Fruit fly (Drosophila melanogaster) whole organism, embryonic: ENCODE results near the gene wtrw.

Experiments used
- Atf6 ChIP-seq: fragments of 200-800 bp; sonication (Bioruptor generic); IDR thresholded peaks from 2 replicates; pipeline ENCODE4 v1.3.6; 2022; ENCODE audit warnings: missing biosample characterization, missing genetic modification characterization
- Awh ChIP-seq: fragments of 200-800 bp; sonication (Bioruptor generic); IDR thresholded peaks from 2 replicates; pipeline ENCODE4, ENCODE4 v1.3.6; 2022; ENCODE audit warnings: missing biosample characterization, missing genetic modification characterization
- CG10267 ChIP-seq: fragments of 200-800 bp; sonication (Bioruptor generic); optimal IDR thresholded peaks from 2 replicates; lab custom pipeline; 2018; ENCODE audit warnings: missing biosample characterization, mild to moderate bottlenecking, missing genetic modification characterization, moderate library complexity
- CG10321 ChIP-seq: fragments of 200-800 bp; sonication (Bioruptor generic); IDR thresholded peaks from 2 replicates; pipeline ENCODE4 v1.3.6; 2022; ENCODE audit warnings: missing biosample characterization, missing genetic modification characterization
- CG11247 ChIP-seq: fragments of 200-800 bp; sonication (Bioruptor generic); IDR thresholded peaks from 2 replicates; pipeline ENCODE4 v1.3.6; 2022; ENCODE audit warnings: missing biosample characterization, missing genetic modification characterization
- CG11723 ChIP-seq: fragments of 200-800 bp; sonication (Bioruptor generic); optimal IDR thresholded peaks from 2 replicates; lab custom pipeline; 2017; ENCODE audit warnings: missing biosample characterization, mild to moderate bottlenecking, missing genetic modification characterization
- CG13775 ChIP-seq: fragments of 200-800 bp; sonication (Bioruptor generic); optimal IDR thresholded peaks from 3 replicates; lab custom pipeline; 2017; ENCODE audit warnings: missing biosample characterization, mild to moderate bottlenecking, missing genetic modification characterization
- CG13894 ChIP-seq: fragments of 200-800 bp; sonication (Bioruptor generic); optimal IDR thresholded peaks from 3 replicates; lab custom pipeline; 2018; ENCODE audit warnings: missing biosample characterization, mild to moderate bottlenecking, missing genetic modification characterization, moderate library complexity
- CG15696 ChIP-seq: fragments of 200-800 bp; sonication (Bioruptor generic); optimal IDR thresholded peaks from 2 replicates; lab custom pipeline; 2019; ENCODE audit warnings: missing biosample characterization, mild to moderate bottlenecking, missing genetic modification characterization, moderate library complexity
- CG17361 ChIP-seq: fragments of 200-800 bp; sonication (Bioruptor generic); IDR thresholded peaks from 3 replicates; pipeline ENCODE4 v1.3.6; 2022; ENCODE audit warnings: missing biosample characterization, missing genetic modification characterization
- CG17385 ChIP-seq: fragments of 200-800 bp; sonication (Bioruptor generic); optimal IDR thresholded peaks from 3 replicates; lab custom pipeline; 2018; ENCODE audit warnings: missing biosample characterization, mild to moderate bottlenecking, missing genetic modification characterization
- CG1792 ChIP-seq: fragments of 200-800 bp; sonication (Bioruptor generic); optimal IDR thresholded peaks from 2 replicates; lab custom pipeline; 2016; ENCODE audit warnings: missing biosample characterization, missing genetic modification characterization
- CG18599 ChIP-seq: fragments of 200-800 bp; sonication (Bioruptor generic); optimal IDR thresholded peaks from 3 replicates; lab custom pipeline; 2017; ENCODE audit warnings: missing biosample characterization, missing genetic modification characterization, mild to moderate bottlenecking, moderate library complexity, missing genetic modification reagents
- CG30403 ChIP-seq: fragments of 200-800 bp; sonication (Bioruptor generic); optimal IDR thresholded peaks from 3 replicates; lab custom pipeline; 2016; ENCODE audit warnings: missing biosample characterization, missing genetic modification characterization
- CG32772 ChIP-seq: fragments of 200-800 bp; sonication (Bioruptor generic); IDR thresholded peaks from 2 replicates; pipeline ENCODE4 v1.3.6; 2022; ENCODE audit warnings: missing biosample characterization, missing genetic modification characterization
- CG3281 ChIP-seq: fragments of 200-800 bp; sonication (Bioruptor generic); optimal IDR thresholded peaks from 3 replicates; lab custom pipeline; 2017; ENCODE audit warnings: missing biosample characterization, mild to moderate bottlenecking, missing genetic modification characterization
- CG3407 ChIP-seq: fragments of 200-800 bp; sonication (Bioruptor generic); optimal IDR thresholded peaks from 2 replicates; lab custom pipeline; 2018; ENCODE audit warnings: missing biosample characterization, mild to moderate bottlenecking, missing genetic modification characterization
- CG34224 ChIP-seq: fragments of 200-800 bp; sonication (Bioruptor generic); IDR thresholded peaks from 3 replicates; pipeline ENCODE4 v1.3.6; 2022; ENCODE audit warnings: missing biosample characterization, missing genetic modification characterization; ENCODE audit not compliant: partially characterized antibody
- CG4328 ChIP-seq: fragments of 200-800 bp; sonication (Bioruptor generic); optimal IDR thresholded peaks from 3 replicates; lab custom pipeline; 2017; ENCODE audit warnings: missing biosample characterization, missing genetic modification reagents, missing genetic modification characterization
- CG4730 ChIP-seq: fragments of 200-800 bp; sonication (Bioruptor generic); IDR thresholded peaks from 2 replicates; pipeline ENCODE4 v1.3.6; 2022; ENCODE audit warnings: missing biosample characterization, missing genetic modification characterization
- CG6272 ChIP-seq: fragments of 200-800 bp; sonication (Bioruptor generic); IDR thresholded peaks from 2 replicates; pipeline ENCODE4 v1.3.6; 2022; ENCODE audit warnings: missing biosample characterization, missing genetic modification characterization
- CG7372 ChIP-seq: fragments of 200-800 bp; sonication (Bioruptor generic); IDR thresholded peaks from 2 replicates; pipeline ENCODE4 v1.3.6; 2022; ENCODE audit warnings: missing biosample characterization, missing genetic modification characterization
- CG7745 ChIP-seq: fragments of 200-800 bp; sonication (Bioruptor generic); optimal IDR thresholded peaks from 2 replicates; lab custom pipeline; 2018; ENCODE audit warnings: missing biosample characterization, mild to moderate bottlenecking, missing genetic modification characterization, moderate library complexity
- CG7928 ChIP-seq: fragments of 200-800 bp; sonication (Bioruptor generic); optimal IDR thresholded peaks from 2 replicates; lab custom pipeline; 2017; ENCODE audit warnings: missing biosample characterization, mild to moderate bottlenecking, missing genetic modification characterization
- CG8388 ChIP-seq: fragments of 200-800 bp; sonication (Bioruptor generic); optimal IDR thresholded peaks from 2 replicates; lab custom pipeline; 2019; ENCODE audit warnings: missing biosample characterization, mild to moderate bottlenecking, missing genetic modification characterization, moderate library complexity
- CG9797 ChIP-seq: fragments of 200-800 bp; sonication (Bioruptor generic); optimal IDR thresholded peaks from 3 replicates; lab custom pipeline; 2018; ENCODE audit warnings: missing biosample characterization, mild to moderate bottlenecking, missing genetic modification characterization
- CG9932 ChIP-seq: fragments of 200-800 bp; sonication (Bioruptor generic); IDR thresholded peaks from 2 replicates; pipeline ENCODE4 v1.3.6; 2022; ENCODE audit warnings: missing biosample characterization, missing genetic modification characterization
- Dad ChIP-seq: fragments of 200-800 bp; sonication (Bioruptor generic); optimal IDR thresholded peaks from 3 replicates; lab custom pipeline; 2016; ENCODE audit warnings: missing biosample characterization, missing genetic modification characterization
- Hey ChIP-seq: fragments of 200-800 bp; sonication (Bioruptor generic); optimal IDR thresholded peaks from 3 replicates; lab custom pipeline; 2018; ENCODE audit warnings: missing biosample characterization, mild to moderate bottlenecking, missing genetic modification characterization
- Hmr ChIP-seq: fragments of 200-800 bp; sonication (Bioruptor generic); optimal IDR thresholded peaks from 3 replicates; lab custom pipeline; 2017; ENCODE audit warnings: mild to moderate bottlenecking, missing biosample characterization, missing genetic modification reagents, missing genetic modification characterization
- Nf-YB ChIP-seq: fragments of 200-800 bp; sonication (Bioruptor generic); optimal IDR thresholded peaks from 3 replicates; lab custom pipeline; 2019; ENCODE audit warnings: missing biosample characterization, mild to moderate bottlenecking, missing genetic modification characterization, moderate library complexity
- Rfx ChIP-seq: fragments of 200-800 bp; sonication (Bioruptor generic); IDR thresholded peaks from 2 replicates; pipeline ENCODE4 v1.3.6; 2022; ENCODE audit warnings: missing biosample characterization, missing genetic modification characterization
- Side ChIP-seq: fragments of 200-800 bp; sonication (Bioruptor generic); optimal IDR thresholded peaks from 2 replicates; lab custom pipeline; 2016; ENCODE audit warnings: missing biosample characterization, missing genetic modification characterization
- ac ChIP-seq: fragments of 200-800 bp; sonication (Bioruptor generic); optimal IDR thresholded peaks from 3 replicates; lab custom pipeline; 2017; ENCODE audit warnings: missing biosample characterization, mild to moderate bottlenecking, missing genetic modification characterization
- bab2 ChIP-seq: fragments of 200-800 bp; sonication (Bioruptor generic); optimal IDR thresholded peaks from 2 replicates; lab custom pipeline; 2016; ENCODE audit warnings: missing biosample characterization, missing genetic modification characterization
- bigmax ChIP-seq: fragments of 200-800 bp; sonication (Bioruptor generic); optimal IDR thresholded peaks from 2 replicates; lab custom pipeline; 2018; ENCODE audit warnings: missing biosample characterization, mild to moderate bottlenecking, missing genetic modification characterization
- dmrt11E ChIP-seq: fragments of 200-800 bp; sonication (Bioruptor generic); optimal IDR thresholded peaks from 3 replicates; lab custom pipeline; 2018; ENCODE audit warnings: missing biosample characterization, mild to moderate bottlenecking, missing genetic modification characterization, moderate library complexity
- emc ChIP-seq: fragments of 200-800 bp; sonication (Bioruptor generic); optimal IDR thresholded peaks from 2 replicates; lab custom pipeline; 2016; ENCODE audit warnings: missing biosample characterization, missing genetic modification characterization
- eve ChIP-seq, 2 experiments: fragments of >200 bp; optimal IDR thresholded peaks; 2 replicates each; lab custom pipeline; 2017; ENCODE audit warnings: missing biosample characterization in 2 of 2, missing genetic modification characterization in 2 of 2
- ewg ChIP-seq: fragments of 200-800 bp; sonication (Bioruptor generic); optimal IDR thresholded peaks from 3 replicates; lab custom pipeline; 2017; ENCODE audit warnings: mild to moderate bottlenecking, missing biosample characterization, missing genetic modification reagents, missing genetic modification characterization
- gce ChIP-seq: fragments of 200-800 bp; sonication (Bioruptor generic); IDR thresholded peaks from 3 replicates; pipeline ENCODE4 v1.3.6; 2022; ENCODE audit warnings: missing biosample characterization, missing genetic modification characterization
- gcm ChIP-seq: fragments of 200-800 bp; sonication (Bioruptor generic); optimal IDR thresholded peaks from 2 replicates; lab custom pipeline; 2019; ENCODE audit warnings: missing biosample characterization, mild to moderate bottlenecking, missing genetic modification characterization, moderate library complexity
- ind ChIP-seq: fragments of 200-800 bp; sonication (Bioruptor generic); optimal IDR thresholded peaks from 3 replicates; lab custom pipeline; 2016; ENCODE audit warnings: missing biosample characterization, missing genetic modification characterization
- lilli ChIP-seq: fragments of 200-800 bp; sonication (Bioruptor generic); optimal IDR thresholded peaks from 3 replicates; lab custom pipeline; 2016; ENCODE audit warnings: missing biosample characterization, missing genetic modification characterization
- org-1 ChIP-seq: fragments of 200-800 bp; sonication (Bioruptor generic); optimal IDR thresholded peaks from 2 replicates; lab custom pipeline; 2017; ENCODE audit warnings: missing biosample characterization, missing genetic modification characterization
- pan ChIP-seq, 4 experiments: fragments of >200 bp in 3 of 4; fragments of 200-800 bp in 1 of 4; sonication (Bioruptor generic) in 1 of 4; optimal IDR thresholded peaks in 3 of 4; IDR thresholded peaks in 1 of 4; 2 replicates each; pipeline versions ENCODE4 v1.3.6 to Lab custom; 2017 to 2022; ENCODE audit warnings: missing biosample characterization in 2 of 4, missing genetic modification characterization in 2 of 4, mixed read lengths in 1 of 4
- phol ChIP-seq: fragments of 200-800 bp; sonication (Bioruptor generic); optimal IDR thresholded peaks from 3 replicates; lab custom pipeline; 2018; ENCODE audit warnings: missing biosample characterization, mild to moderate bottlenecking, missing genetic modification characterization, moderate library complexity
- rib ChIP-seq: fragments of 200-800 bp; sonication (Bioruptor generic); IDR thresholded peaks from 2 replicates; pipeline ENCODE4 v1.3.6; 2022; ENCODE audit warnings: missing biosample characterization, missing genetic modification characterization
- ro ChIP-seq: fragments of 200-800 bp; sonication (Bioruptor generic); IDR thresholded peaks from 2 replicates; pipeline ENCODE4 v1.3.6; 2022; ENCODE audit warnings: missing biosample characterization, missing genetic modification characterization
- toy ChIP-seq: fragments of 200-800 bp; sonication (Bioruptor generic); IDR thresholded peaks from 2 replicates; pipeline ENCODE4 v1.3.6; 2022; ENCODE audit warnings: missing biosample characterization, missing genetic modification characterization
- z ChIP-seq: fragments of 200-800 bp; sonication (Bioruptor generic); IDR thresholded peaks from 3 replicates; pipeline ENCODE4 v1.3.6; 2022; ENCODE audit warnings: missing biosample characterization, missing genetic modification characterization

The wtrw gene

dm6 chr3R:7913139-7913538 lies 22.0 kb downstream of the wtrw start, which contains the start of gene Rfk (continued):
- peak; percentile 30 for TF ChIP-seq gcm (GFP tag; lab: Kevin White, UChicago)
- TF ChIP-seq phol = peak; percentile 40
- no peak for TF ChIP-seq ind (GFP tag; lab: Kevin White, UChicago)
- TF ChIP-seq CG18599 = no peak
- TF ChIP-seq dmrt11E (tag; lab: Kevin White, UChicago) = peak; percentile 7
- no peak for TF ChIP-seq CG9797 (GFP tag; lab: Kevin White, UChicago)
- TF ChIP-seq CG34224 (GFP tag; lab: Robert Waterston, UW) = no peak
- TF ChIP-seq CG17385 (GFP tag; lab: Kevin White, UChicago) = no peak
- TF ChIP-seq Awh (GFP tag; lab: Robert Waterston, UW) = no peak
- TF ChIP-seq gce (GFP tag; lab: Robert Waterston, UW) = no peak
- TF ChIP-seq Dad (GFP tag; lab: Kevin White, UChicago) = no peak
- TF ChIP-seq eve (GFP tag; optimal IDR thresholded peaks at IDR 0.05; lab: Kevin White, UChicago) = no peak
- TF ChIP-seq ewg = no peak
- no peak for TF ChIP-seq CG8388 (GFP tag; lab: Kevin White, UChicago)
- TF ChIP-seq bigmax (GFP tag; lab: Kevin White, UChicago) = no peak
- peak; percentile 34 for TF ChIP-seq CG30403
- no peak for TF ChIP-seq CG10321 (GFP tag; lab: Robert Waterston, UW)
- TF ChIP-seq CG6272 (GFP tag; lab: Robert Waterston, UW) = no peak
- TF ChIP-seq CG17361 = no peak; the same call in 1 of the 3 replicates
- no peak for TF ChIP-seq CG7745 (tag; lab: Kevin White, UChicago)
- peak; percentile 49 for TF ChIP-seq lilli (GFP tag; lab: Kevin White, UChicago)
- TF ChIP-seq CG11723 = no peak
- no peak for TF ChIP-seq Hmr (GFP tag; lab: Kevin White, UChicago)
- no peak for TF ChIP-seq CG7928 (GFP tag; lab: Kevin White, UChicago)
- TF ChIP-seq Rfx (GFP tag; lab: Robert Waterston, UW) = no peak
- TF ChIP-seq CG4328 (GFP tag; lab: Kevin White, UChicago) = no peak
- no peak for TF ChIP-seq bab2 (GFP tag; lab: Kevin White, UChicago)
- no peak for TF ChIP-seq emc (GFP tag; lab: Kevin White, UChicago)
- TF ChIP-seq ro = no peak
- no peak for TF ChIP-seq CG11247 (GFP tag; lab: Robert Waterston, UW)
- no peak for TF ChIP-seq rib (GFP tag; lab: Robert Waterston, UW)
- TF ChIP-seq CG10267 = peak; percentile 56
- no peak for TF ChIP-seq Nf-YB (GFP tag; lab: Kevin White, UChicago)
- no peak for TF ChIP-seq Side (GFP tag; lab: Kevin White, UChicago)
- TF ChIP-seq CG13775 (GFP tag; lab: Kevin White, UChicago) = no peak
- TF ChIP-seq CG1792 (GFP tag; lab: Kevin White, UChicago) = no peak
- TF ChIP-seq CG32772 = peak; percentile 33; the same call in 1 of the 2 replicates
- TF ChIP-seq CG4730 = no peak
- TF ChIP-seq pan (optimal IDR thresholded peaks at IDR 0.05; lab: Kevin White, UChicago) = no peak
- no peak for TF ChIP-seq pan (GFP tag; optimal IDR thresholded peaks at IDR 0.05 in 1 of 2, IDR thresholded peaks at IDR 0.05 in 1 of 2)
- no peak for TF ChIP-seq CG15696 (tag; lab: Kevin White, UChicago)
- no peak for TF ChIP-seq CG13894 (tag; lab: Kevin White, UChicago)
- TF ChIP-seq CG3281 (GFP tag; lab: Kevin White, UChicago) = peak; percentile 10
- no peak for TF ChIP-seq z (GFP tag; lab: Robert Waterston, UW)
- no peak for TF ChIP-seq CG3407 (GFP tag; lab: Kevin White, UChicago)
- no peak for TF ChIP-seq ac (GFP tag; lab: Kevin White, UChicago)
- 0 out of 2 replicates have a peak, but pooled peaks have one; percentile 14 for TF ChIP-seq CG9932
- TF ChIP-seq org-1 = no peak
- TF ChIP-seq Atf6 = no peak
- no peak for TF ChIP-seq CG7372 (GFP tag; lab: Robert Waterston, UW)
- TF ChIP-seq toy (GFP tag; lab: Robert Waterston, UW) = no peak
- TF ChIP-seq Hey (tag; lab: Kevin White, UChicago) = no peak
